Worm (Caenorhabditis elegans) whole organism, L2 larva: Measurements from ENCODE around the gene F23A7.8.
"Not testable (repeated sequence)": the region's sequence is repeated elsewhere in the genome, so short reads cannot be mapped to it uniquely, and the experiment has no call there.

Source experiments
- C34F6.9 ChIP-seq: fragments of 150-350 bp; optimal IDR thresholded peaks from 2 replicates; lab custom pipeline; 2014; ENCODE audit warnings: missing biosample characterization, missing genetic modification characterization
- R02D3.7 ChIP-seq: fragments of 150-350 bp; optimal IDR thresholded peaks from 2 replicates; lab custom pipeline; 2014; ENCODE audit warnings: missing biosample characterization, missing genetic modification characterization
- Y55F3AM.14 ChIP-seq: fragments of 200-800 bp; sonication (Bioruptor generic); optimal IDR thresholded peaks from 2 replicates; lab custom pipeline; 2018; ENCODE audit warnings: mild to moderate bottlenecking, missing genetic modification characterization, missing compliant biosample characterization
- aly-2 ChIP-seq: fragments of 150-350 bp; optimal IDR thresholded peaks from 2 replicates; lab custom pipeline; 2014; ENCODE audit warnings: missing biosample characterization, missing genetic modification characterization
- ama-1 ChIP-seq: fragments of 150-350 bp; optimal IDR thresholded peaks from 2 replicates; lab custom pipeline; 2018; ENCODE audit warnings: inconsistent platforms
- blmp-1 ChIP-seq: sonication (generic microtip); optimal IDR thresholded peaks from 2 replicates; lab custom pipeline; 2017; ENCODE audit warnings: missing genetic modification characterization, mild to moderate bottlenecking, missing compliant biosample characterization, antibody characterized with exemption, moderate library complexity; ENCODE audit not compliant: insufficient read depth
- ceh-16 ChIP-seq: fragments of 150-350 bp; optimal IDR thresholded peaks from 2 replicates; lab custom pipeline; 2014; ENCODE audit warnings: missing biosample characterization, missing genetic modification characterization
- crh-2 ChIP-seq: sonication (generic microtip); optimal IDR thresholded peaks from 2 replicates; lab custom pipeline; 2017; ENCODE audit warnings: missing biosample characterization, missing genetic modification characterization
- dmd-4 ChIP-seq: sonication (generic microtip); optimal IDR thresholded peaks from 2 replicates; lab custom pipeline; 2017; ENCODE audit warnings: missing biosample characterization, missing genetic modification characterization
- egl-27 ChIP-seq: sonication (generic microtip); optimal IDR thresholded peaks from 3 replicates; lab custom pipeline; 2017; ENCODE audit warnings: missing biosample characterization, missing genetic modification reagents, missing genetic modification characterization
- elt-1 ChIP-seq: fragments of 150-350 bp; optimal IDR thresholded peaks from 2 replicates; lab custom pipeline; 2014; ENCODE audit warnings: missing biosample characterization, missing genetic modification characterization
- elt-3 ChIP-seq: sonication (generic microtip); optimal IDR thresholded peaks from 2 replicates; lab custom pipeline; 2017; ENCODE audit warnings: missing biosample characterization, missing genetic modification characterization
- fos-1 ChIP-seq: fragments of 150-350 bp; optimal IDR thresholded peaks from 2 replicates; lab custom pipeline; 2014; ENCODE audit warnings: missing biosample characterization, missing genetic modification characterization
- lin-11 ChIP-seq: fragments of 150-350 bp; sonication (generic microtip); optimal IDR thresholded peaks from 2 replicates; lab custom pipeline; 2014; ENCODE audit warnings: missing biosample characterization, missing genetic modification characterization, inconsistent platforms, mixed read lengths
- lin-13 ChIP-seq: fragments of 150-350 bp; optimal IDR thresholded peaks from 2 replicates; lab custom pipeline; 2014; ENCODE audit warnings: missing biosample characterization, missing genetic modification reagents, missing genetic modification characterization
- lin-39 ChIP-seq: fragments of 150-350 bp; optimal IDR thresholded peaks from 2 replicates; lab custom pipeline; 2014; ENCODE audit warnings: missing biosample characterization, missing genetic modification reagents, missing genetic modification characterization
- lsy-2 ChIP-seq, 2 experiments: fragments of 150-350 bp in 1 of 2; sonication (generic microtip) in 1 of 2; optimal IDR thresholded peaks; 2 replicates each; lab custom pipeline; 2014 to 2017; ENCODE audit warnings: missing biosample characterization in 2 of 2, missing genetic modification characterization in 2 of 2
- mbf-1 ChIP-seq: sonication (generic microtip); optimal IDR thresholded peaks from 2 replicates; lab custom pipeline; 2017; ENCODE audit warnings: missing biosample characterization, missing genetic modification characterization
- mdl-1 ChIP-seq, 2 experiments: fragments of 150-350 bp in 1 of 2; sonication (generic microtip) in 1 of 2; optimal IDR thresholded peaks; 2 replicates each; lab custom pipeline; 2017; ENCODE audit warnings: missing biosample characterization in 2 of 2, missing genetic modification characterization in 2 of 2
- nhr-11 ChIP-seq: fragments of 150-350 bp; optimal IDR thresholded peaks from 2 replicates; lab custom pipeline; 2014; ENCODE audit warnings: missing biosample characterization, missing genetic modification characterization
- nhr-12 ChIP-seq: fragments of 150-350 bp; optimal IDR thresholded peaks from 2 replicates; lab custom pipeline; 2014; ENCODE audit warnings: missing biosample characterization, missing genetic modification characterization
- nhr-129 ChIP-seq: fragments of 150-350 bp; optimal IDR thresholded peaks from 2 replicates; lab custom pipeline; 2014; ENCODE audit warnings: missing biosample characterization, missing genetic modification characterization
- nhr-21 ChIP-seq: fragments of 150-350 bp; optimal IDR thresholded peaks from 2 replicates; lab custom pipeline; 2014; ENCODE audit warnings: missing biosample characterization, missing genetic modification characterization
- nhr-23 ChIP-seq: fragments of 150-350 bp; optimal IDR thresholded peaks from 2 replicates; lab custom pipeline; 2014; ENCODE audit warnings: missing biosample characterization, missing genetic modification reagents, missing genetic modification characterization
- nhr-237 ChIP-seq: fragments of 150-350 bp; optimal IDR thresholded peaks from 2 replicates; lab custom pipeline; 2014; ENCODE audit warnings: missing biosample characterization, missing genetic modification characterization
- nhr-25 ChIP-seq: fragments of 150-350 bp; sonication (generic microtip); optimal IDR thresholded peaks from 3 replicates; lab custom pipeline; 2014; ENCODE audit warnings: missing biosample characterization, missing genetic modification characterization
- nhr-6 ChIP-seq: fragments of 150-350 bp; optimal IDR thresholded peaks from 2 replicates; lab custom pipeline; 2014; ENCODE audit warnings: missing biosample characterization, missing genetic modification characterization
- nhr-77 ChIP-seq: fragments of 150-350 bp; optimal IDR thresholded peaks from 2 replicates; lab custom pipeline; 2014; ENCODE audit warnings: missing biosample characterization, missing genetic modification characterization
- peb-1 ChIP-seq: fragments of 150-350 bp; optimal IDR thresholded peaks from 2 replicates; lab custom pipeline; 2014; ENCODE audit warnings: missing biosample characterization, missing genetic modification characterization
- sma-3 ChIP-seq: sonication (generic microtip); optimal IDR thresholded peaks from 2 replicates; lab custom pipeline; 2016; ENCODE audit warnings: missing genetic modification reagents, missing genetic modification characterization, missing compliant biosample characterization
- sma-9 ChIP-seq, 2 experiments: fragments of 150-350 bp in 1 of 2; sonication (generic microtip) in 1 of 2; optimal IDR thresholded peaks; 2 replicates each; lab custom pipeline; 2014 to 2016; ENCODE audit warnings: missing genetic modification characterization in 2 of 2, mild to moderate bottlenecking in 1 of 2, missing biosample characterization in 1 of 2, missing compliant biosample characterization in 1 of 2, missing genetic modification reagents in 1 of 2, moderate library complexity in 1 of 2
- snpc-4 ChIP-seq: fragments of 150-350 bp; optimal IDR thresholded peaks from 2 replicates; lab custom pipeline; 2014; ENCODE audit warnings: missing biosample characterization, missing genetic modification characterization
- unc-39 ChIP-seq: fragments of 150-350 bp; optimal IDR thresholded peaks from 2 replicates; lab custom pipeline; 2014; ENCODE audit warnings: missing biosample characterization, missing genetic modification characterization
- unc-55 ChIP-seq: fragments of 150-350 bp; sonication (generic microtip); optimal IDR thresholded peaks from 3 replicates; lab custom pipeline; 2014; ENCODE audit warnings: missing biosample characterization, missing genetic modification reagents, missing genetic modification characterization
- unc-62 ChIP-seq: fragments of 150-350 bp; optimal IDR thresholded peaks from 2 replicates; lab custom pipeline; 2014; ENCODE audit warnings: missing biosample characterization, missing genetic modification reagents, missing genetic modification characterization
- zag-1 ChIP-seq: fragments of 150-350 bp; optimal IDR thresholded peaks from 2 replicates; lab custom pipeline; 2014; ENCODE audit warnings: missing biosample characterization, missing genetic modification characterization
- ztf-11 ChIP-seq: sonication (generic microtip); optimal IDR thresholded peaks from 2 replicates; lab custom pipeline; 2017; ENCODE audit warnings: missing biosample characterization, missing genetic modification characterization
- ztf-4 ChIP-seq: fragments of 150-350 bp; optimal IDR thresholded peaks from 2 replicates; lab custom pipeline; 2014; ENCODE audit warnings: missing biosample characterization, missing genetic modification characterization

Gene F23A7.8

DNA sequence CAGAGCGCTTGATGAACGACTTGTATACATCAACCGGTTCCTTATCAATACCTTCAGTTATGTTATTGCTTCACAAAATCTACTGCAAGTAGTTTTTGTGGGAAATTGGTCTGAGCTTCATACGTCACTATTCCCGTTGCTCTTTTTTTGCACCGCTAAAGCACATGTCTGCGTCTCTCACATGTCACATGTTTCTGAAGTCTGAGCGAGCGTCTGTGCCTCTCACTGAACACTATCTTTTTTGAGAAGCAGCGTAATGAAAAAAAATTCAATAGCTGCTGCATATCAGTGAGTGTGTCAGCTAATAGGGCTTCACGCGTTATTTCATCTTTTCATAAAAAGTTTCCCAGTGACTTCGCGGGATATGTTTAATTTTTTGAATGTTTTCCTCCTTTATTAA is 5.1 kb downstream of the F23A7.8 start:
- TF ChIP-seq nhr-21 (tag; lab: Kevin White, UChicago): no peak
- no peak for TF ChIP-seq sma-3 (GFP tag; lab: Kevin White, UChicago)
- TF ChIP-seq fos-1 (tag; lab: Kevin White, UChicago): peak; percentile 27
- TF ChIP-seq elt-1 (tag; lab: Kevin White, UChicago): no peak
- TF ChIP-seq mdl-1 (tag; optimal IDR thresholded peaks at IDR 0.05; lab: Kevin White, UChicago): peak in 1 of 2 experiments; percentile 48
- no peak for TF ChIP-seq nhr-11
- TF ChIP-seq lin-11 (tag; lab: Kevin White, UChicago): peak; percentile 19
- TF ChIP-seq lsy-2 (tag; optimal IDR thresholded peaks at IDR 0.05; lab: Kevin White, UChicago): no peak
- TF ChIP-seq unc-55: peak; percentile 5
- peak; percentile 48 for TF ChIP-seq C34F6.9
- no peak for TF ChIP-seq unc-62 (GFP tag; lab: Kevin White, UChicago)
- TF ChIP-seq nhr-129 (tag; lab: Kevin White, UChicago): peak; percentile 41
- TF ChIP-seq snpc-4 (tag; lab: Kevin White, UChicago): no peak
- TF ChIP-seq nhr-237 (tag; lab: Kevin White, UChicago): no peak
- no peak for TF ChIP-seq aly-2 (tag; lab: Kevin White, UChicago)
- peak; percentile 61 for TF ChIP-seq crh-2
- peak; percentile 65 for TF ChIP-seq sma-9 (GFP tag; optimal IDR thresholded peaks at IDR 0.05; lab: Kevin White, UChicago)
- no peak for TF ChIP-seq sma-9 (tag; optimal IDR thresholded peaks at IDR 0.05; lab: Kevin White, UChicago)
- TF ChIP-seq R02D3.7 (tag; lab: Kevin White, UChicago): no peak

DNA sequence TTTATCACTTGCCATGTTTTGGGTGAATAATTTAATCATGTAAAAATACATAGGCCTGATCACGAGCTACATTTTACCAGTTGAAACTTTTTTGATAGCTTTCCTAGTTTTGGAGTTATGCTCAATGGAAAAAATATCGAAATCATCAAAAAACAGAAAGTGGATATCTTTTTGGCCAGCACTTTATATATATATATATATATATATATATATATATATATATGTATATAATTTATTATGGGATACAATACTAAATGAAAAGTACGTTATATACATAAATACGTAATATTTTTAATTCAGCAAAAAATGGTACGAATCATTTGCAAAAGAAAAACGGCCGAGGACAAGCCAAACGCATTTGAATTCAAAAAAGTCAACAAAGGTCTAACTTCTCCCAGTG is 6.5 kb downstream of the F23A7.8 start, which contains the start of gene F23A7.3:
Gene F23A7.3, plus strand, starts transcription at position 301 of the 400 bp plus-strand sequence.
- not testable (repeated sequence) for TF ChIP-seq C34F6.9; lin-11 (tag; lab: Kevin White, UChicago); ztf-4 (tag; lab: Kevin White, UChicago)

DNA sequence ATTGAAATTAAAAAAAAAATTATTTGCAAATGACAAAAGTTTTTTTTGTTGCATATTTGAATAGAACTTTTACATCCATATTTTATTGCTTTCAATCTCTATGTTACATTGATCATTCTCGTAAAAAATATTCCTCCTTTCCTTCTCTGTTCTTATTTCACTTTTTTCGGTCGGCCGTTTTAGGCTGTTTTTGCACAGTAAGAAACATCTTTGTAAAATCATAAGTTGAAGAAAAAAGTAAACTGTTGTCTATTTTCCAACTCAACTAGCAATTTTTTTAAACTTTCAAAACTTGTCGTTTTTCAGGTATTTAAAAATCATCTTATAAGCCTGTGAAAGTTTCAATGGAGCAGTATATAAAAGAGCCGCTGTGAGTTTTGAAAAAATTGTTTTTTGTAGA is 15.4 kb downstream of the F23A7.8 start, which contains the start of gene F23A7.5:
Gene F23A7.5, plus strand, starts transcription at position 301 of the 400 bp plus-strand sequence.
- TF ChIP-seq snpc-4 (tag; lab: Kevin White, UChicago): no peak
- no peak for TF ChIP-seq nhr-23
- no peak for TF ChIP-seq lin-11 (tag; lab: Kevin White, UChicago)
- no peak for TF ChIP-seq blmp-1 (tag; lab: Kevin White, UChicago)
- no peak for TF ChIP-seq lin-13 (GFP tag; lab: Kevin White, UChicago)
- no peak for TF ChIP-seq ztf-4 (tag; lab: Kevin White, UChicago)
- TF ChIP-seq peb-1 (tag; lab: Kevin White, UChicago): no peak
- TF ChIP-seq dmd-4 (tag; lab: Kevin White, UChicago): no peak
- TF ChIP-seq C34F6.9: no peak
- TF ChIP-seq lsy-2 (tag; optimal IDR thresholded peaks at IDR 0.05; lab: Kevin White, UChicago): no peak
- no peak for TF ChIP-seq ztf-11 (tag; lab: Kevin White, UChicago)
- no peak for TF ChIP-seq nhr-77
- TF ChIP-seq nhr-11: no peak
- TF ChIP-seq nhr-25 (tag; lab: Kevin White, UChicago): no peak
- no peak for TF ChIP-seq aly-2 (tag; lab: Kevin White, UChicago)
- TF ChIP-seq ama-1: no peak
- TF ChIP-seq zag-1 (tag; lab: Kevin White, UChicago): no peak
- no peak for TF ChIP-seq lin-39 (tag; lab: Kevin White, UChicago)
- TF ChIP-seq nhr-129 (tag; lab: Kevin White, UChicago): no peak
- TF ChIP-seq egl-27: no peak

DNA sequence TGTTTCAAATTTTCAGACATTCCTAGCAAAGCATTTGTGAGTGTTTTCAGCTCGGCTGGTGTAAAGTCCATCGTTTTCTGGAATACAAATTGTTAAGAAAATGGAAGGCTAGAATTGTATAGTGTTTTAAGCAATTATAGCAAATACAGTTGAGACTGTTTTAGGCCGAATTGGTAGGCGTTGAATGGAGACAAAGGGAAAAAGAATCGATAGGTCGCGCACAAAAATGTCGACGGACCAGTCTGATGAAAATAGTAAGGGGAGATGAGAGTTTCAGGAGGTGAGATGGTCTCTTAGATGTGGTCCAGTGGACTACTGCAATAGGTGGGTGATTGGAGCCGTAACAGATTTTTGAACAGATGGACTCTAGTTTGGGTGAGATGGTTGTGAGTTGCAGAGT is 27.5 kb downstream of the F23A7.8 start:
- TF ChIP-seq Y55F3AM.14 (GFP tag; lab: Kevin White, UChicago): no peak
- no peak for TF ChIP-seq mbf-1 (tag; lab: Kevin White, UChicago)
- no peak for TF ChIP-seq nhr-6 (tag; lab: Kevin White, UChicago)
- no peak for TF ChIP-seq fos-1 (tag; lab: Kevin White, UChicago)
- no peak for TF ChIP-seq ztf-11 (tag; lab: Kevin White, UChicago)
- TF ChIP-seq nhr-12 (tag; lab: Kevin White, UChicago): no peak
- no peak for TF ChIP-seq blmp-1 (tag; lab: Kevin White, UChicago)
- no peak for TF ChIP-seq mdl-1 (tag; optimal IDR thresholded peaks at IDR 0.05; lab: Kevin White, UChicago)
- no peak for TF ChIP-seq unc-39 (tag; lab: Kevin White, UChicago)
- no peak for TF ChIP-seq nhr-25 (tag; lab: Kevin White, UChicago)
- no peak for TF ChIP-seq unc-62 (GFP tag; lab: Kevin White, UChicago)
- no peak for TF ChIP-seq ceh-16 (tag; lab: Kevin White, UChicago)
- no peak for TF ChIP-seq elt-3 (tag; lab: Kevin White, UChicago)
